Worm (Caenorhabditis elegans) whole organism, young adult: ENCODE measurements around the gene C15H9.4.

Experiments used
- lin-35 ChIP-seq, 3 experiments: fragments of 150-350 bp in 2 of 3; sonication (generic microtip) in 1 of 3; optimal IDR thresholded peaks; 2 replicates each; lab custom pipeline; 2014 to 2018; ENCODE audit warnings: missing biosample characterization in 3 of 3, missing genetic modification characterization in 3 of 3, missing genetic modification reagents in 3 of 3
- madf-10 ChIP-seq: sonication (generic microtip); optimal IDR thresholded peaks from 2 replicates; lab custom pipeline; 2016; ENCODE audit warnings: mild to moderate bottlenecking, missing genetic modification characterization, missing compliant biosample characterization
- mes-4 ChIP-seq: sonication (generic microtip); optimal IDR thresholded peaks from 2 replicates; lab custom pipeline; 2016; ENCODE audit warnings: missing genotype, missing genetic modification characterization, missing compliant biosample characterization
- snpc-1.1 ChIP-seq: sonication (generic microtip); optimal IDR thresholded peaks from 2 replicates; lab custom pipeline; 2017; ENCODE audit warnings: missing genetic modification characterization, mild to moderate bottlenecking, missing compliant biosample characterization, antibody characterized with exemption, moderate library complexity, missing genotype, missing genetic modification reagents; ENCODE audit not compliant: insufficient read depth
- snpc-3.4 ChIP-seq: sonication (generic microtip); optimal IDR thresholded peaks from 2 replicates; lab custom pipeline; 2017; ENCODE audit warnings: missing genetic modification characterization, mild to moderate bottlenecking, missing compliant biosample characterization, antibody characterized with exemption, moderate library complexity, missing genotype, missing genetic modification reagents
- unc-62 ChIP-seq: fragments of 150-350 bp; optimal IDR thresholded peaks from 2 replicates; lab custom pipeline; 2014; ENCODE audit warnings: missing biosample characterization, missing genetic modification reagents, missing genetic modification characterization

ce11 chrX:6048508-6048907, 48.9 kb upstream of the C15H9.4 start, which contains the start of gene pak-1:
- no peak for TF ChIP-seq mes-4 (tag; lab: Kevin White, UChicago)
- no peak for TF ChIP-seq unc-62
- no peak for TF ChIP-seq lin-35 (GFP tag; optimal IDR thresholded peaks at IDR 0.05; lab: Kevin White, UChicago)
- TF ChIP-seq snpc-1.1 (tag; lab: Kevin White, UChicago), result no peak
- TF ChIP-seq madf-10 (tag; lab: Kevin White, UChicago), result no peak
- no peak for TF ChIP-seq snpc-3.4 (tag; lab: Kevin White, UChicago)
